Worm (Caenorhabditis elegans): ENCODE results near the gene bgal-1.

- no peak for TF ChIP-seq him-1 (tag; optimal IDR thresholded peaks at IDR 0.05)
- TF ChIP-seq W03F9.2 (tag; optimal IDR thresholded peaks at IDR 0.05) = no peak
Measured at ce11 chrV:11200316-11200715, 25.5 kb downstream of the bgal-1 start, which contains the start of gene K10D6.3.
